Worm (Caenorhabditis elegans): ENCODE results near the gene F49H12.4.

ce11 chrX:2047208-2047946 lies 32.3 kb upstream of the F49H12.4 start:
- TF ChIP-seq ztf-11 (tag; optimal IDR thresholded peaks at IDR 0.05) = no peak
- no peak for TF ChIP-seq aly-2 (tag; optimal IDR thresholded peaks at IDR 0.05)
- TF ChIP-seq elt-2 (tag; optimal IDR thresholded peaks at IDR 0.05) = no peak
- no peak for TF ChIP-seq ceh-16 (tag; optimal IDR thresholded peaks at IDR 0.05)
- no peak for TF ChIP-seq elt-3 (tag; optimal IDR thresholded peaks at IDR 0.05)
- TF ChIP-seq nhr-12 (tag; optimal IDR thresholded peaks at IDR 0.05) = no peak
- TF ChIP-seq tbx-2 (tag; optimal IDR thresholded peaks at IDR 0.05) = no peak
- no peak for TF ChIP-seq nhr-77 (tag; optimal IDR thresholded peaks at IDR 0.05)
- no peak for TF ChIP-seq R02D3.7 (tag; optimal IDR thresholded peaks at IDR 0.05)
- TF ChIP-seq fkh-10 (GFP tag; optimal IDR thresholded peaks at IDR 0.05) = no peak
- TF ChIP-seq unc-62 (GFP tag; optimal IDR thresholded peaks at IDR 0.05) = no peak
- TF ChIP-seq nhr-25 (tag; optimal IDR thresholded peaks at IDR 0.05) = no peak

Data from whole organism, L3 larva.